Fruit fly (Drosophila melanogaster) whole organism: ENCODE results near the gene CG3164.

Source experiments
- CG8478 ChIP-seq: fragments of >200 bp; optimal IDR thresholded peaks from 2 replicates; lab custom pipeline; 2018; ENCODE audit warnings: inconsistent platforms
- Dll ChIP-seq: fragments of >200 bp; optimal IDR thresholded peaks from 2 replicates; lab custom pipeline; 2017
- EcR ChIP-seq, 2 experiments: fragments of >200 bp; optimal IDR thresholded peaks; 2 replicates each; lab custom pipeline; 2017; ENCODE audit warnings: missing biosample characterization in 2 of 2, missing genetic modification characterization in 2 of 2, missing genetic modification reagents in 2 of 2
- pan ChIP-seq: fragments of >200 bp; optimal IDR thresholded peaks from 2 replicates; lab custom pipeline; 2017
- psq ChIP-seq: fragments of >200 bp; optimal IDR thresholded peaks from 2 replicates; lab custom pipeline; 2017
- usp ChIP-seq: fragments of >200 bp; optimal IDR thresholded peaks from 2 replicates; lab custom pipeline; 2017; ENCODE audit warnings: missing biosample characterization, missing genetic modification characterization, mixed read lengths

The CG3164 gene

dm6 chr2L:107032-107431, 23.6 kb downstream of the CG3164 start:
- no peak for TF ChIP-seq psq (lab: Kevin White, UChicago)

DNA sequence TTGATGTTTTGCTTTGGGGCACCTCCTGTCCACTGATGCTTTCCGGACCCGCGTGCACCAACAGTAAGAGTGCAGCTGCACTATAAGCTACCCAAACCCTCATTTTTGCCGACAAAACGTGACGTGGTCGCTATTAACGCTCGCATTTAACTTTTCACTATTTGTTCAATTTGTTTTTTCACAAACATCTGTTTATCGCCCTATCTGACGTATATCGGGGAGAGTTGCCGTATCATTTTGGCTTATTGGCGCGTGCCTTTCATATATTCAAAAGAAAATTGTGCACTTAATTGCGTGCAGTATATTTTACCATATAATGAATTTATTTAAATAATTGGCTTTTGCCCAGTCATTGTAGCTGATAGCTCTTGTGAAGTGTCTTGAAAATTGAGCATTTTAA, 24.1 kb downstream of the CG3164 start, which contains the start of the genes Nhe1 and Sam-S:
Gene Nhe1 (minus strand): TSS at position 193 of the 400 bp plus-strand sequence.
Gene Sam-S (plus strand): TSS at position 364 of the 400 bp plus-strand sequence.
- TF ChIP-seq psq (lab: Kevin White, UChicago) (no peak), pan (no peak), usp (GFP tag; lab: Kevin White, UChicago) (no peak), EcR (GFP tag; optimal IDR thresholded peaks at IDR 0.05; lab: Kevin White, UChicago) (no peak), Dll (no peak), CG8478 (lab: Kevin White, UChicago) (no peak)

DNA sequence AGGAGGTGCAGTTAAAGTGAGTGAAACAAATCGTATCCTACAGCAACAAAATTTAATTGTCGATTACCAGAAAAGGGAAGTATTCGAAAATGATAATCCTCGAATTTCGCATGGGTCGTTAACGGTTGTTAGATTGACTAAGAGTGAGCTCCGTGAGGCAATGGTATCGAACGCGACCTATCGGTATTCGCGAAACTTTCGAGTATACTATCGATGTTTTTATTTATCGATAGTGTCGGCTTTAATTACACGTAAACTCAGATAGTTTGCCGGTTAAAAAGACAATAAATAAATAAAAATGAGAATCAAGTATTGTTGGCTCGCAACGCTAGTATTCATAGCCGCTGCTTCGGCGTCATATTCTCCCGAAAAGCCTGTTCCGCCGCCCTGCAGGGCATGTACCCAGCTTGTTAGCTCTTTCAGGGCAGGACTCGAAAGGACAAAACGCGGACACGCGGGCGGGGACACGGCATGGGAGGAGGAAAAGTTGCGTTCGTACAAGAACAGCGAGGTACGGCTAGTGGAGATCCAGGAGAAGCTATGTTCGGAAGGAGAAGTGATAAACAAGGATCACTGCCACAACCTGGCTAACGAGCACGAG, 28.3 kb downstream of the CG3164 start, which contains the start of gene Creld:
Gene Creld (plus strand): TSS at position 220 of the 601 bp plus-strand sequence.
- TF ChIP-seq usp (GFP tag; lab: Kevin White, UChicago) (no peak), pan (no peak), Dll (no peak), EcR (GFP tag; optimal IDR thresholded peaks at IDR 0.05; lab: Kevin White, UChicago) (no peak), CG8478 (lab: Kevin White, UChicago) (no peak), psq (lab: Kevin White, UChicago) (no peak)

DNA sequence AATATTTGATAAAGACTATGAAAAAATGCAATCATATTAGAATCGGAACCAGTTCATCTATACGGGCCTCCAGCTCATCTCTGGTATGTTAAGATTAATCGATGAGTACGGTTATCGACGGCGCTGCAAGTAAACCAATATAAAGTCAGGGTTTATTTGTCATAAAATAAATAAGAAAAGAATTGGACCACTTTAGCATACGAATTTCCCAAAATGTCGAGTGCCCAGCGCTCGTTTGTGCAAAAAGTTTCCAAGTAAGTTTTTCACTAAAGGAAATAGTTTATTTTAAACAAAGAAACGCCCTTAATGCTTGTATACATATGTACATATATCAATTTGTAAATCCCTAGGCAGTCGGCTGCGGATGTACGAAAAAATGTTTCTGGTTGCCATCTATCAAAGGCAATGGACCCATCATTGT, 35.9 kb downstream of the CG3164 start, which contains the start of gene Zir:
Gene Zir (plus strand): TSS at position 101 of the 421 bp plus-strand sequence.
- no peak for TF ChIP-seq psq (lab: Kevin White, UChicago)

DNA sequence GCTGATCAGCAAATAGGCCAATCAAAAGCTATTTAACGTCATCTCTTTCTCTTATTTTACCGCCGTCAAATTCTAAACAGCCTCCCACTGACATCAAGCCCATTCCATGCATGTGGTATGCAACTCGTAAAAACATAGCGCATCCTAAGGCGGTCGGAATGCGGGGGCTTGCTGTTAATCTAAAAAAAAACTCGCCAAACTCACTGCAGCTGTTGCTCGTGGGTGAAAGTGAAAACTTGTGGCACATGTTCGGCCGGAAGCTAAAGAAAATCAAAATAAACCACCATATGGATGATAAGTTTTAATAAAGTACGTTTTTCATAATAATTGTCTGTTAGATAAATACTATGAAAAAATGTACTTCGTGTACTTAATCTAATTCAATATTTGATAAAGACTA, 36.5 kb downstream of the CG3164 start:
- TF ChIP-seq psq (lab: Kevin White, UChicago) (no peak), Dll (no peak), pan (no peak), usp (GFP tag; lab: Kevin White, UChicago) (no peak)

- no peak for TF ChIP-seq CG8478 (lab: Kevin White, UChicago)
- no peak for TF ChIP-seq Dll
- TF ChIP-seq usp (GFP tag; lab: Kevin White, UChicago) = no peak
- TF ChIP-seq EcR (GFP tag; optimal IDR thresholded peaks at IDR 0.05; lab: Kevin White, UChicago) = no peak
- no peak for TF ChIP-seq psq (lab: Kevin White, UChicago)
- TF ChIP-seq pan = no peak
Observed at dm6 chr2L:92993-93392, 37.6 kb downstream of the CG3164 start.

DNA sequence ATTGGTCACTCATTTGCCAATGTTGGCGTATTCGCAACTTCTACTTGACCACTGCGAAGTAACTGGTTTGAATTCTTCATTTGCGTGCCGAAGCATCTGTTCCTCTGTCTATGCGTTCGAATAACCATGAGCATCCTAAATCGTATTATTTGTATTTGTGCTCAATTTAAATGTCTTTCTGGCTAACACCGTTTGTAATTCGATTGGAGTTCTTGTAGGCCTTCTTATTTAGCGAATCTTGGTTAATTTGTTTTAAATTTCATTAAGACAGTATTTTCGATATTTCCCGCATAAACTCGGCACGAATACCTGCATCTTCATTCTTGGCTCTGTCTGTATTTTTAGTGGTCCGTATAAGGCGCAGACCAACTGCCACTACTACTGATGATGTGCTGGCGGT, 38.8 kb downstream of the CG3164 start:
- TF ChIP-seq usp (GFP tag; lab: Kevin White, UChicago) = no peak
- no peak for TF ChIP-seq EcR (GFP tag; optimal IDR thresholded peaks at IDR 0.05; lab: Kevin White, UChicago)
- TF ChIP-seq Dll = no peak
- TF ChIP-seq CG8478 (lab: Kevin White, UChicago) = no peak
- no peak for TF ChIP-seq pan
- no peak for TF ChIP-seq psq (lab: Kevin White, UChicago)

- TF ChIP-seq psq (lab: Kevin White, UChicago) = no peak
- no peak for TF ChIP-seq EcR (GFP tag; optimal IDR thresholded peaks at IDR 0.05; lab: Kevin White, UChicago)
- TF ChIP-seq pan = no peak
- no peak for TF ChIP-seq usp (GFP tag; lab: Kevin White, UChicago)
- no peak for TF ChIP-seq CG8478 (lab: Kevin White, UChicago)
- no peak for TF ChIP-seq Dll
Observed at dm6 chr2L:91333-91732, 39.3 kb downstream of the CG3164 start.

DNA sequence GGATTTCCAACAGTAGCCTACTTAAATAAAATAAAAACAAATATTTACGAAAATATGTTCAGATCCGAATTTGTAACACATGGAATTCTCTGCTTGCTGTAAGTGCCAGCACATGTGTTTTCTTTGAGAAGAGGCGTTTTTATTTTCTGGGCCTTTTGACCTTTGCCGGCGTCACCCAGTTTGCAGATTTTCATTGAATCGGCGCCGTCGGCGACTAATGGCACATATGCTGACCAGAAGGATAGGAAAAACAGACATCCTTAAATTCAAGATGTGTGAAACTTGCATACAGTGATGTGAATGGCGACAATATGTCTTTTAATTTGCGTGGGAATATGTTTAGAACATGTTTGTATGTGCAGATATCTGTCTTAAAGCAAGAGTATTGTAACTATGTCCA, 40.5 kb downstream of the CG3164 start:
- no peak for TF ChIP-seq CG8478 (lab: Kevin White, UChicago)
- TF ChIP-seq Dll = no peak
- TF ChIP-seq usp (GFP tag; lab: Kevin White, UChicago) = no peak
- TF ChIP-seq pan = no peak
- no peak for TF ChIP-seq EcR (GFP tag; optimal IDR thresholded peaks at IDR 0.05; lab: Kevin White, UChicago)
- TF ChIP-seq psq (lab: Kevin White, UChicago) = no peak

DNA sequence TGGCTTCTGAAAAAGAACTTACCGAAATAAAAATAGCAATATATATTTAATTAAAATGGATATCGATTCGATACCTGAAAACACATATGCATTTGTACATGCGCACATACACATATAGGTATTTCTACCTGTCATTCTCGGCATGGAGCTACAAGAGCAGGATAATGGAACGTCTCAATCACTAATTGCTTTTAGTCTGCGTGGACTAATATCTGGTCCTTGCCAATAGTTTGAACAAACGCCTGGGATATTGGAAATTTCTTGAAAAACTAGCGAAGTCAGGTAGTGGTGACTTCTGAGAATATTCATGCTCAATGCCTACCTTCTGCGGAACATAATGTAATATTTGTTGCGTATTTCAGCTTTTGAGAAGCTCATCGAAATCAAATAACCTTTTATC, 41.4 kb downstream of the CG3164 start:
- TF ChIP-seq CG8478 (lab: Kevin White, UChicago) (no peak), Dll (no peak), usp (GFP tag; lab: Kevin White, UChicago) (no peak), psq (lab: Kevin White, UChicago) (no peak), EcR (GFP tag; optimal IDR thresholded peaks at IDR 0.05; lab: Kevin White, UChicago) (no peak)

DNA sequence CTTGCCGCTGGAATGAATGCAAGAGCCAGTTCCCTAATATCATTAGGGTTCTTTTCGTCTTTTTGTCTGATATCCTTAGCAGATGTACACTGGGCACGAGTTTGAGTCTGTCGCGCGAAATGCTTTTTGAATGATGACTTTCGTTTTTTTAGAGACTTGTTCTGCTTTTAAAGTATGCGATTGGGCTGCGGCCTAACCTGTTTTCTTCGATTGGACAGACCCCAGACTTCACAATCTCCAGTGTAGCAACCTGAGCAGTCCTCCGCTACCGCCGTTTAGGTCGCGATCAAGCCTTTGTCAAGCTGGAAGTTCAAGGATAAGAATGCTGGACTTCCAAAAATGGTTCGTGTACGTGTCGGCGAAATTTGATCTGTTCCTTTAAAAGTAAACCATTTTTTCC, 42.1 kb downstream of the CG3164 start:
- no peak for TF ChIP-seq CG8478 (lab: Kevin White, UChicago)
- no peak for TF ChIP-seq Dll
- no peak for TF ChIP-seq usp (GFP tag; lab: Kevin White, UChicago)
- TF ChIP-seq pan = no peak
- TF ChIP-seq EcR (GFP tag; optimal IDR thresholded peaks at IDR 0.05; lab: Kevin White, UChicago) = no peak
- no peak for TF ChIP-seq psq (lab: Kevin White, UChicago)

- TF ChIP-seq usp (GFP tag; lab: Kevin White, UChicago) (no peak), pan (no peak), EcR (GFP tag; optimal IDR thresholded peaks at IDR 0.05; lab: Kevin White, UChicago) (no peak), psq (lab: Kevin White, UChicago) (no peak), CG8478 (lab: Kevin White, UChicago) (no peak), Dll (no peak)
Observed at dm6 chr2L:87255-87723, 43.3 kb downstream of the CG3164 start, which contains the start of gene net. net (minus strand) TSS chr2L:87387.

dm6 chr2L:85701-86100, 44.9 kb downstream of the CG3164 start:
- no peak for TF ChIP-seq psq (lab: Kevin White, UChicago)
